Fruit fly (Drosophila melanogaster) whole organism, prepupa: Measurements from ENCODE around the gene inaF-B.

Experiments
- Blimp-1 ChIP-seq: fragments of 200-800 bp; sonication (Bioruptor generic); optimal IDR thresholded peaks from 3 replicates; lab custom pipeline; 2017; ENCODE audit warnings: missing biosample characterization, missing genetic modification characterization, mild to moderate bottlenecking, moderate library complexity, missing genetic modification reagents
- CG10631 ChIP-seq: fragments of 200-800 bp; sonication (Bioruptor generic); optimal IDR thresholded peaks from 2 replicates; lab custom pipeline; 2016; ENCODE audit warnings: missing biosample characterization, missing genetic modification characterization
- CG15336 ChIP-seq: fragments of 200-800 bp; sonication (Bioruptor generic); IDR thresholded peaks from 2 replicates; pipeline ENCODE4 v1.3.6; 2022; ENCODE audit warnings: missing biosample characterization, missing genetic modification characterization
- CG3032 ChIP-seq: fragments of 200-800 bp; optimal IDR thresholded peaks from 2 replicates; lab custom pipeline; 2019; ENCODE audit warnings: missing biosample characterization, mild to moderate bottlenecking, missing genetic modification characterization, moderate library complexity
- CG34406 ChIP-seq: fragments of 200-800 bp; sonication (Bioruptor generic); optimal IDR thresholded peaks from 3 replicates; lab custom pipeline; 2016; ENCODE audit warnings: missing biosample characterization, missing genetic modification characterization
- CG9139 ChIP-seq: fragments of 200-800 bp; sonication (Bioruptor generic); optimal IDR thresholded peaks from 3 replicates; lab custom pipeline; 2017; ENCODE audit warnings: missing biosample characterization, mild to moderate bottlenecking, missing genetic modification characterization
- Eip78C ChIP-seq: fragments of 200-800 bp; sonication (Bioruptor generic); peaks from one replicate; lab custom pipeline; 2016; ENCODE audit warnings: missing biosample characterization, missing genetic modification characterization
- Lpt ChIP-seq: fragments of 200-800 bp; sonication (Bioruptor generic); optimal IDR thresholded peaks from 3 replicates; lab custom pipeline; 2016; ENCODE audit warnings: missing biosample characterization, missing genetic modification characterization
- Sox102F ChIP-seq: fragments of 200-800 bp; sonication (Bioruptor generic); optimal IDR thresholded peaks from 2 replicates; lab custom pipeline; 2016; ENCODE audit warnings: missing biosample characterization, mild to moderate bottlenecking, missing genetic modification characterization
- cyc ChIP-seq: fragments of 200-800 bp; sonication (Bioruptor generic); optimal IDR thresholded peaks from 3 replicates; lab custom pipeline; 2016; ENCODE audit warnings: missing biosample characterization, missing genetic modification characterization
- eg ChIP-seq: fragments of 200-800 bp; sonication (Bioruptor generic); IDR thresholded peaks from 3 replicates; pipeline ENCODE4 v1.3.6; 2022; ENCODE audit warnings: missing biosample characterization, missing genetic modification characterization
- ss ChIP-seq, 2 experiments: fragments of 200-800 bp; sonication (Bioruptor generic); optimal IDR thresholded peaks; 2 replicates in 1 of 2; 3 replicates in 1 of 2; lab custom pipeline; 2017 to 2018; ENCODE audit warnings: mild to moderate bottlenecking in 2 of 2, missing biosample characterization in 2 of 2, missing genetic modification characterization in 2 of 2, moderate library complexity in 1 of 2

DNA sequence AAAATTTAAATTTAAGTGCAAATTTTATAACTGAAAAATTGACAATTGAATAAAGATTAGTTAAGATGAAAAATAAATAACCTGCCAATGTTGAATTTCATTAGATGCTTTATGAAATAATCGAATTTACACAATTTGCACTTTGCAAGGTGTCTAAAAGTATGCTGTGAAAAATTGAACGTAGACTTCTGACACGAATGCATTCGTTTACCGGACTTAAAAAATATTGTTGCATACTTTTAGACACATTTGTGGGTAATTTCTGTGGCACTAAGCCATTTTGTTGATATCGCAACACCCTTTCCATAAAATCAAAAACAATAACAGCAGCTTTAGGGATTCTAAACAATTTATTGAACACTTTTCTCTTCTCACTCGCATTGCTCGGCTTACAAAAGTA lies 36.9 kb upstream of the inaF-B start:
- TF ChIP-seq ss (GFP tag; optimal IDR thresholded peaks at IDR 0.05; lab: Kevin White, UChicago) (no peak), CG15336 (GFP tag; lab: Robert Waterston, UW) (no peak), Lpt (GFP tag; lab: Kevin White, UChicago) (no peak), CG9139 (GFP tag; lab: Kevin White, UChicago) (no peak), CG10631 (GFP tag; lab: Kevin White, UChicago) (no peak), Sox102F (GFP tag; lab: Kevin White, UChicago) (no peak), Blimp-1 (no peak), CG34406 (GFP tag; lab: Kevin White, UChicago) (no peak), eg (GFP tag; lab: Robert Waterston, UW) (no peak), Eip78C (no peak), cyc (GFP tag; lab: Kevin White, UChicago) (no peak), CG3032 (tag; lab: Kevin White, UChicago) (no peak)
